Worm (Caenorhabditis elegans): ENCODE data around the gene mdmh-35.

The mdmh-35 gene

DNA sequence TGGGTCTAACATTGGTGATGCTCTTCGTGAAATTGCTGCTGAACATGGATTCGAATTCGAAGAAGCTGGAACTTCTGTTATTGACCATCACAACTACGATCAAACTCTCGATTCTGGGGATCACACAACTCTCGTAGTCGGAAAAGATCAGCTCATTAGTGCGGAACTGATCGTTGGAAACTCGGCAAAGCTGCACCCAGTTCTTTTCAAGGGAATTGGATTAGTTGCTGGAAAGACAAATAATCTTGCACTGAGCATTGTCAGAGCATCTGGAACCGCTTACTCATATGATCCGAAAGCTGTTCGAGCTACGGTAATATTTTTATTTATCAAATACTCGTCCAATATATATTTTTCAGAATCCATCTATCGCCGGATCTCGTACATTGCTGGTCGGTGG lies 9.4 kb upstream of the mdmh-35 start:
- TF ChIP-seq klf-2 (GFP tag; conservative IDR thresholded peaks at IDR 0.05): no peak
- no peak for TF ChIP-seq ref-1 (GFP tag; conservative IDR thresholded peaks at IDR 0.05)

DNA sequence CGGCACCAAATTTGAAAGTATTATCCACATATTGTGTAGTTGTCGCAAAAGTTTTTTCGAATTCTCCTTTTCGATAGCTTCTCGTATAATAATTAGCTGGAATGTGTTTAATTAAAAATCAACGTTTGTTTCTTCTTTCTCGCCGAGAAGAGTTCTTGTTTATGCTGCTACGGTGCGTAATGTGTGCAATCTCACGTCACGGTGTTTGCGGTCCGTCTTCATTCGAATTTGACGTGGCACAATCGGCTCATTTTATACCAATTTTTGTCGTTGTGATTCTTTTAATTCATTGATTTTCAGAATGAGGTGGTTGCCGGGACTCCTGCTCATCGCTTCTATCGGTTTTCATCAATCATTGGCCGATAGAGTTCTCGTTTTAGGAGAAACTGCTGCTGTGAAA lies 8.7 kb upstream of the mdmh-35 start, which contains the start of gene ostb-1:
Gene ostb-1, plus strand, starts transcription at position 301 of the 400 bp plus-strand sequence.
- no peak for TF ChIP-seq T22C8.4 (GFP tag; IDR thresholded peaks at IDR 0.05)
- TF ChIP-seq ztf-29 (GFP tag; IDR thresholded peaks at IDR 0.05): no peak
- TF ChIP-seq klf-2 (GFP tag; conservative IDR thresholded peaks at IDR 0.05): no peak
- TF ChIP-seq ztf-23 (GFP tag; IDR thresholded peaks at IDR 0.05): no peak
- TF ChIP-seq flt-1 (GFP tag; IDR thresholded peaks at IDR 0.05): no peak
- no peak for TF ChIP-seq med-1 (GFP tag; optimal IDR thresholded peaks at IDR 0.05; ENCODE audit: insufficient read depth)
- TF ChIP-seq tab-1 (GFP tag; IDR thresholded peaks at IDR 0.05): no peak
- TF ChIP-seq cog-1 (tag; optimal IDR thresholded peaks at IDR 0.05): no peak

DNA sequence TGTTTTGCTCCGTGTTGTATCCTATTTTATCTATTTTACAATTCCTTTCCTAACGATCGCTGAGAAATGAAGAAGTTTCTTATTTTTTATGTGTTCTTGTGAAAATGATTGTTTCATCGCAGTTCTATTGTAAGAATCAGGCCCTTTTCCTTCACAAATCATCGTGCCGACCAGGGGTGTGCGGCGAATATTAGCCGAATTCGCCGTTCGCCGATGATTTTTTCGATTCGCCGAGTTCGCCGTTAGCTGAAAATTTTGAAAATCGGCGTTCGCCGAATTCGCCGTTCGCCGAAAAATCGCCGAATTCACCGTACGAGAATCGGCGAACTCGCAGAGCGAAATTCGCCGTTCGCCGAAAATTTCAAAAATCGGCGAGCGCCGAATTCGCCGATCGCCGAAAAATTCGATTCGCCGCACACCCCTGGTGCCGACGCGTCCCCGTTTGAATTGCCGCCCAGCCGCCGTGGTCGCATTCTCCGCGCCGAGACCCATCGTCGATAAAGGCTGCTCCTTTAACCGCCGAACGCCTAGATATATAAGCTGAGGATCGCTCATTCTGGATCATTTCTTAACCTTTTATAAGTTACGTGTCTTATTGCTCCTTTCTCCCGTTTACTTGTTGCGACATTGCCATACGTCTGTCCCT lies 8.1 kb upstream of the mdmh-35 start:
- TF ChIP-seq T22C8.4 (GFP tag; IDR thresholded peaks at IDR 0.05) (no peak), ztf-23 (GFP tag; IDR thresholded peaks at IDR 0.05) (no peak), klf-2 (GFP tag; conservative IDR thresholded peaks at IDR 0.05) (no peak), tab-1 (GFP tag; IDR thresholded peaks at IDR 0.05) (no peak), ztf-29 (GFP tag; IDR thresholded peaks at IDR 0.05) (no peak), ref-1 (GFP tag; conservative IDR thresholded peaks at IDR 0.05) (no peak), flt-1 (GFP tag; IDR thresholded peaks at IDR 0.05) (no peak), med-1 (GFP tag; optimal IDR thresholded peaks at IDR 0.05; ENCODE audit: insufficient read depth) (no peak), cog-1 (tag; optimal IDR thresholded peaks at IDR 0.05) (no peak)

DNA sequence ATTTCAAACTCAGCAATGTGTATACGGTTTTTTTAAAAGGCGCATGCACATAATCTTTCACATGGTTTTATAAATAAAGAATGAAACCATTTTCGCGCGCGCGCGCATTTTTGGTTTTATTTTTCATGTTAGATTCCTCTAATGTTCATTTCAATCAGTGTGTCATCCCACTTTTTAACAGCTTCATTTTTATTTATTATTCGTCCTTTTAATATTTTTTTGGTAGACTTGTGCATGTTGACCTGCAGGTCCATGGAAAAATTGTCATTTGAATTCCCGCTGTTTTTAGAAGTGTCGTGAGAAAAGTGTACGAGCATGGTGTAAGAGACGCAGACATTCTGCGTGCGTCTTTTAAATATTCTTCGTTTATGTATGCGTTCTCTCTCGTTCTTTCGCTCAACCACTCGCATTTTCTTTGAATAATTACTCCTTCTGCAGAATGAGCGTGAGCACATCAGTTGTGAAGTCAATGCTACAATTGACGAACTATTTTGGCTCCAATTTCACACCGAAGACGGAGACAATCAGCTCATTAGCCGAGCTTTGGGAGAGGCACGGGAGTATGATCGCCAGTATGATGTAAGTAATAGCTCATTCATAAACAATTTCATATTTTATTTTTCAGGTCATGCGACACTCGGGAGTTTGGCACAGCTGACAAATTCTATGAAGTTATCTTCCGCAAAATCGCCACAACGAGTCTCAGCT lies 4.9 kb upstream of the mdmh-35 start, which contains the start of gene lin-5:
Gene lin-5, plus strand, starts transcription at position 354 of the 708 bp plus-strand sequence.
- TF ChIP-seq klf-2 (GFP tag; conservative IDR thresholded peaks at IDR 0.05) (0 out of 2 replicates have a peak, but pooled peaks have one; percentile 47), cog-1 (tag; optimal IDR thresholded peaks at IDR 0.05) (peak; percentile 36), ztf-29 (GFP tag; IDR thresholded peaks at IDR 0.05) (no peak)

DNA sequence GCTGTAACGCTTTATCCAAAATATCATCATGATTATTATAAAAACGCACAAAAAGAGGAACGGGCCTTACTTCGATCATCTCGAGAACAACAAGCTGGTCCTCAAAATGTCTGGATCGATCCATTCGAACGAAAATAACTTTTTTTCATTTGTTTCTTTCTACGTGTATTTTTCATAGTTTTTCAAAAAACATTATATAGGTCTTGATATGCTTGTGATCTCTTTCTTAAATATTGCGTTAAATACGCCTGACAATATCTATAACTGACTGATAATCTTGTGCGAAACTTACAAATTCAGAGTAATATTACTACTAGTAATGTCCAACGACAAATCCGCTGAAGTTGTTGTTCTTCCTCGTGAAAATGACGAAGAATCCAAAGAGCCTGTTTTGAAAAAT lies 2.6 kb upstream of the mdmh-35 start, which contains the start of gene sds-22:
Gene sds-22, plus strand, starts transcription at position 301 of the 400 bp plus-strand sequence.
- TF ChIP-seq T22C8.4 (GFP tag; IDR thresholded peaks at IDR 0.05) (no peak), ref-1 (GFP tag; conservative IDR thresholded peaks at IDR 0.05) (no peak), tab-1 (GFP tag; IDR thresholded peaks at IDR 0.05) (no peak), klf-2 (GFP tag; conservative IDR thresholded peaks at IDR 0.05) (no peak), med-1 (GFP tag; optimal IDR thresholded peaks at IDR 0.05; ENCODE audit: insufficient read depth) (no peak), cog-1 (tag; optimal IDR thresholded peaks at IDR 0.05) (no peak), ztf-29 (GFP tag; IDR thresholded peaks at IDR 0.05) (no peak), ztf-23 (GFP tag; IDR thresholded peaks at IDR 0.05) (no peak), flt-1 (GFP tag; IDR thresholded peaks at IDR 0.05) (no peak)

DNA sequence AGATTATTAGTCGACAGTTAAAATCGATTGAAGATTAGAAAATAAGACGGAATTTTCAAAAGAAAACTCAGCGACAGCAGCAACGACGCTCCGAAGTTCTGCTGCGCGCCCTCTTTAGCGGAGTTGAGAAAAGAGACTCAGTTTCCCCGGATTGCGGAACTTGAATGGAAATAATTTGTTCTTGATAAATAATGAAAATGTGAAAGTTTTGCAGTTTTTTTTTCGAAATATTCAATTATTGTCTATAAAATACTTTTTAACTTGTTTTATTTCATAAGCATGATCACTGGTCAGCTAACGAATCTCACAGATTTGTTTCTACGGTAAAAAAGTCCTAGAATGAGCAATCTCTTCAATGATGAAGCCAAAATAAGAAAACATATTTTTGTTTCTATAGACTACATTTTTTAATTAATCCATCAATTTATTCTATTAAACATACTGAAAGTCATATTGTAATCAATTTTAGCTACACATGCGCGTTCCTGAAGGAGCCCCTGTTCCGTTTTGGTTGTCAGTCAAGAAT lies 2.0 kb upstream of the mdmh-35 start, which contains the start of the genes cec-3 and T09A5.15:
Gene cec-3, minus strand, starts transcription at position 116 of the 526 bp plus-strand sequence.
Gene T09A5.15, plus strand, starts transcription at position 476 of the 526 bp plus-strand sequence.
- TF ChIP-seq flt-1 (GFP tag; IDR thresholded peaks at IDR 0.05): peak; percentile 48; the same call in 1 of the 2 replicates
- no peak for TF ChIP-seq med-1 (GFP tag; optimal IDR thresholded peaks at IDR 0.05; ENCODE audit: insufficient read depth)
- peak; percentile 22 for TF ChIP-seq cog-1 (tag; optimal IDR thresholded peaks at IDR 0.05)
- TF ChIP-seq ztf-23 (GFP tag; IDR thresholded peaks at IDR 0.05): 0 out of 2 replicates have a peak, but pooled peaks have one; percentile 35
- TF ChIP-seq T22C8.4 (GFP tag; IDR thresholded peaks at IDR 0.05): no peak

DNA sequence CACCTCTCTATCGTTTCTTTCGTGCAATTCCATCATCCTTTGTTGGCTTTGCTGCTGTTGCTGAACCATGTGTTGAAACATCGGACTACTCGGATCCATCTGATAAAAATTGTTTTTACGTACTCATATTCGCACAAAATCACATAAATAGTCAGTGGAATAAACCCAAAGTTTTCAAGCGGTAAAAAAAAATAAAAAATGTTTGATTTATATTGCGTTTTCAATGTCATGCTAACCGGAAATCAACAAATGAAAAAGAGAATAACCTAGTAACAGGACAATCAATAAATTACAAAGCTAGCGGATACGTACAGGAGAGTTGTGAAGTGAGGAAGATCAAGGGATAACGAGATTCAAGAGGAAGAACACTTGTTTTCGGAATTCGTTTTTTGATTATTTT lies 577 bp downstream of the mdmh-35 start, which contains the start of gene mdt-10:
Gene mdt-10, minus strand, starts transcription at position 101 of the 400 bp plus-strand sequence.
- no peak for TF ChIP-seq ztf-29 (GFP tag; IDR thresholded peaks at IDR 0.05)
- no peak for TF ChIP-seq klf-2 (GFP tag; conservative IDR thresholded peaks at IDR 0.05)
- no peak for TF ChIP-seq ref-1 (GFP tag; conservative IDR thresholded peaks at IDR 0.05)
- no peak for TF ChIP-seq flt-1 (GFP tag; IDR thresholded peaks at IDR 0.05)
- TF ChIP-seq med-1 (GFP tag; optimal IDR thresholded peaks at IDR 0.05; ENCODE audit: insufficient read depth): no peak
- no peak for TF ChIP-seq cog-1 (tag; optimal IDR thresholded peaks at IDR 0.05)
- TF ChIP-seq ztf-23 (GFP tag; IDR thresholded peaks at IDR 0.05): no peak
- no peak for TF ChIP-seq T22C8.4 (GFP tag; IDR thresholded peaks at IDR 0.05)
- TF ChIP-seq tab-1 (GFP tag; IDR thresholded peaks at IDR 0.05): no peak

DNA sequence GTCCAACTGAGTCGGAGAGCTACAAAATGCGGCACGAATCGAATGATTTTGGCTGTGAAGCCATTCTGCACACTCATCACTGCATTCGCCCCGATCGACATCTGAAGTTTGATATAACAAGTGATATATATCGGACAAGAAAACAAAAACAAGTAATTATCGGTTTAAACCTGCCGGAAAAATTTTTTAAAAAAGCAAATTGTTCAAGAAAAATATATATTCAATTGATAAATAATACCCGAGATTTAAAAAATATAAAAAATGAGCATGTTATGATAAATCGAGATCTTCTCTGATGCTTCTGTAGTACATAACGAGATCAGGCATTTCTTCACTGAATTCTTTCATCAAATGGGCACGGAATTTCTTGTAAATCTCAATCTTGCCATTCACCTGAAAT lies 1.8 kb downstream of the mdmh-35 start, which contains the start of gene T09A5.5:
Gene T09A5.5, minus strand, starts transcription at position 101 of the 400 bp plus-strand sequence.
- TF ChIP-seq tab-1 (GFP tag; IDR thresholded peaks at IDR 0.05): no peak
- TF ChIP-seq ztf-29 (GFP tag; IDR thresholded peaks at IDR 0.05): no peak
- no peak for TF ChIP-seq flt-1 (GFP tag; IDR thresholded peaks at IDR 0.05)
- TF ChIP-seq cog-1 (tag; optimal IDR thresholded peaks at IDR 0.05): no peak
- TF ChIP-seq T22C8.4 (GFP tag; IDR thresholded peaks at IDR 0.05): no peak
- no peak for TF ChIP-seq ztf-23 (GFP tag; IDR thresholded peaks at IDR 0.05)
- TF ChIP-seq ref-1 (GFP tag; conservative IDR thresholded peaks at IDR 0.05): no peak
- TF ChIP-seq med-1 (GFP tag; optimal IDR thresholded peaks at IDR 0.05; ENCODE audit: insufficient read depth): no peak
- no peak for TF ChIP-seq klf-2 (GFP tag; conservative IDR thresholded peaks at IDR 0.05)

DNA sequence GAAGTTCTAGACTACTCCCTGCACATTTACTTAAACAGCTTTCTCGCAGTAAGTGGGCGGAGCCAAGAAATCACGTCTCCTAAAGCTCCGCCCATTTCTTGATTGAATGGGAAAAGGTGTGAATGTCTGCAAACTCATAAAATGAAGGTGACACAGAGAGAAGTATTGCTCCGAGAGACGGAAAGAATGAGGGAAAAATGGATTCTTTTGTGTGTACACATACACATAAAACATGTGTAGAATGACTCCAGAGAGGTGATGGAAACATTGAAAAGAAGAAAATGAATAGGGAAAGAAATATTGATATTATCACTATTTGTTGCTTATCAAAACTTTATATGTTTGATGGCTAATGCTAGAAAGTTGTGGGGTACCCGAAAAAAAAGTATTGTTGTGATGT lies 4.0 kb downstream of the mdmh-35 start:
- TF ChIP-seq cog-1 (tag; optimal IDR thresholded peaks at IDR 0.05) (no peak), T22C8.4 (GFP tag; IDR thresholded peaks at IDR 0.05) (no peak), tab-1 (GFP tag; IDR thresholded peaks at IDR 0.05) (no peak), ztf-23 (GFP tag; IDR thresholded peaks at IDR 0.05) (no peak), ref-1 (GFP tag; conservative IDR thresholded peaks at IDR 0.05) (no peak), med-1 (GFP tag; optimal IDR thresholded peaks at IDR 0.05; ENCODE audit: insufficient read depth) (no peak), ztf-29 (GFP tag; IDR thresholded peaks at IDR 0.05) (no peak), klf-2 (GFP tag; conservative IDR thresholded peaks at IDR 0.05) (no peak), flt-1 (GFP tag; IDR thresholded peaks at IDR 0.05) (no peak)
